Worm (Caenorhabditis elegans) whole organism, L3 larva: Measurements from ENCODE around the gene C05A2.4.

Experiments
- aly-2 ChIP-seq: fragments of 150-350 bp; optimal IDR thresholded peaks from 2 replicates; lab custom pipeline; 2014; ENCODE audit warnings: missing biosample characterization, missing genetic modification characterization
- ceh-16 ChIP-seq: sonication (generic microtip); optimal IDR thresholded peaks from 2 replicates; lab custom pipeline; 2017; ENCODE audit warnings: missing biosample characterization, missing genetic modification characterization
- lin-39 ChIP-seq: fragments of 150-350 bp; optimal IDR thresholded peaks from 2 replicates; lab custom pipeline; 2018; ENCODE audit warnings: missing biosample characterization, missing genetic modification reagents, missing genetic modification characterization
- mml-1 ChIP-seq: fragments of 150-350 bp; sonication (generic microtip); optimal IDR thresholded peaks from 3 replicates; lab custom pipeline; 2014; ENCODE audit warnings: missing biosample characterization, missing genetic modification characterization
- nfya-1 ChIP-seq: sonication (generic microtip); optimal IDR thresholded peaks from 2 replicates; lab custom pipeline; 2017; ENCODE audit warnings: missing genetic modification characterization, mild to moderate bottlenecking, missing compliant biosample characterization, antibody characterized with exemption, moderate library complexity; ENCODE audit not compliant: insufficient read depth
- nhr-237 ChIP-seq: fragments of 150-350 bp; optimal IDR thresholded peaks from 2 replicates; lab custom pipeline; 2014; ENCODE audit warnings: missing biosample characterization, missing genetic modification characterization

DNA sequence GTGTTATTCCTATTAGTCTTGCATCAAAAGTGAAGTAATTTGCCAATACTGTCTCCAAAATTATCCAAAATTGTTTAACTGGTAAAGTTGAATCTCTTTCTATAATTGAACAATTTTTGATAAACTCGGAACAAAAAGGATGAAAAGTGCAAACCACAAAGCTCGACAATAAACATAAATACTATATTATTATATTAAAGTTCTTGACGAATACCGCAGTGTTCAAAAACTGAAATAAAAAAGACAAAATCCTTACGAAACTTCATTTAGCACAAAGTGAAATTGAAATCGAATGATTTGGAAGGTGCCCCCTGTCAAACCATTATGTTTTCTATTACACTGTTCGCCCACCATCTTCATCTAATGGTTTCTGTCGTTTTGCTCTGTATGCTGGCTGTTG lies 46.1 kb downstream of the C05A2.4 start, which contains the start of gene ZC302.3:
- no peak for TF ChIP-seq nfya-1 (tag; lab: Kevin White, UChicago)
- TF ChIP-seq aly-2 (tag; lab: Kevin White, UChicago): no peak
- no peak for TF ChIP-seq nhr-237 (tag; lab: Kevin White, UChicago)
- no peak for TF ChIP-seq mml-1
- no peak for TF ChIP-seq ceh-16 (tag; lab: Kevin White, UChicago)
- no peak for TF ChIP-seq lin-39 (tag; lab: Kevin White, UChicago)
